Worm (Caenorhabditis elegans): Measurements from ENCODE around the gene dlc-4.
A peak's percentile ranks its signal among the peaks of the same experiment; 100 is the strongest.

Gene dlc-4

DNA sequence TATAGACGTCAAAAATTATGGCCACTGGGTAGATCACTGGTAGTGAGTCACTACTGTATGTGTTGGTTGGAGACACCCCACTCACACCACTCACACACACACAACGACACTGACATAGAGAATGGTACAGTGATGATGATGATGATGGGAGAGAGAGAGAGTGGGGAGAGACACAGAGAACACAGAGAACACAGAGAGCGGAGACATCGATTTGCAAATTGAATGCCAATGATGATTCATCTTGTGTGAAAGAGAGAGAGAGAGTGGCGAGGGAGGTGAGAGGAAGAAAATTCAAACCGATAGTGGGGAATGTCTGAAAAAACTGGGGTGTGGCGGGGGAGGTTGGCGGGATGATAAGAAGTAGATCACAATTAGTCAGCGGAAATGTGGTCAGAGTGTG lies 46.9 kb downstream of the dlc-4 start:
- no peak for TF ChIP-seq unc-130 (tag; optimal IDR thresholded peaks at IDR 0.05)
- no peak for TF ChIP-seq lir-3 (tag; optimal IDR thresholded peaks at IDR 0.05; ENCODE audit: poor library complexity)
- TF ChIP-seq nhr-28 (tag; optimal IDR thresholded peaks at IDR 0.05) = no peak
- no peak for TF ChIP-seq elt-3 (tag; optimal IDR thresholded peaks at IDR 0.05)
- TF ChIP-seq zag-1 (tag; optimal IDR thresholded peaks at IDR 0.05) = no peak
- no peak for TF ChIP-seq sox-4 (tag; optimal IDR thresholded peaks at IDR 0.05)
- peak; percentile 65 for TF ChIP-seq nhr-71 (tag; optimal IDR thresholded peaks at IDR 0.05)
- TF ChIP-seq C04F5.9 (tag; optimal IDR thresholded peaks at IDR 0.05) = no peak
- TF ChIP-seq swsn-7 (tag; optimal IDR thresholded peaks at IDR 0.05) = peak; percentile 41
- no peak for TF ChIP-seq tlp-1 (tag; optimal IDR thresholded peaks at IDR 0.05)
- TF ChIP-seq mef-2 (tag; optimal IDR thresholded peaks at IDR 0.05) = no peak
- TF ChIP-seq nhr-47 (tag; optimal IDR thresholded peaks at IDR 0.05) = peak; percentile 29
- TF ChIP-seq efl-3 (GFP tag; optimal IDR thresholded peaks at IDR 0.05) = no peak
- TF ChIP-seq C16A3.4 (tag; optimal IDR thresholded peaks at IDR 0.05) = peak; percentile 15
- TF ChIP-seq snu-23 (GFP tag; optimal IDR thresholded peaks at IDR 0.05) = peak; percentile 70
- peak in 2 of 3 experiments; percentile 16 to 33 for TF ChIP-seq dpl-1 (GFP tag; optimal IDR thresholded peaks at IDR 0.05)
- TF ChIP-seq nhr-90 (tag; optimal IDR thresholded peaks at IDR 0.05; ENCODE audit: poor library complexity) = peak; percentile 61
- TF ChIP-seq grh-1 (GFP tag; IDR thresholded peaks at IDR 0.05) = no peak
- TF ChIP-seq ztf-4 (tag; optimal IDR thresholded peaks at IDR 0.05) = peak; percentile 14
- TF ChIP-seq xbp-1 (tag; optimal IDR thresholded peaks at IDR 0.05) = peak; percentile 28
- TF ChIP-seq aha-1 (tag; optimal IDR thresholded peaks at IDR 0.05) = no peak
- no peak for TF ChIP-seq elt-2 (tag; optimal IDR thresholded peaks at IDR 0.05)
- TF ChIP-seq vab-15 (tag; optimal IDR thresholded peaks at IDR 0.05) = no peak
- peak in 2 of 3 experiments; percentile 34 to 42 for TF ChIP-seq ceh-82 (tag; optimal IDR thresholded peaks at IDR 0.05)
- TF ChIP-seq unc-98 (GFP tag; IDR thresholded peaks at IDR 0.05) = no peak
- TF ChIP-seq mab-9 (GFP tag; IDR thresholded peaks at IDR 0.05) = no peak
- peak; percentile 75 for TF ChIP-seq lin-14 (GFP tag; optimal IDR thresholded peaks at IDR 0.05)
- no peak for TF ChIP-seq nhr-11 (tag; optimal IDR thresholded peaks at IDR 0.05)
- TF ChIP-seq blmp-1 (tag; optimal IDR thresholded peaks at IDR 0.05) = peak; percentile 43
- no peak for TF ChIP-seq sptf-1 (tag; optimal IDR thresholded peaks at IDR 0.05)
- TF ChIP-seq sup-37 (GFP tag; optimal IDR thresholded peaks at IDR 0.05) = no peak
- TF ChIP-seq F16B12.6 (tag; optimal IDR thresholded peaks at IDR 0.05) = no peak
- no peak for TF ChIP-seq zip-4 (GFP tag; optimal IDR thresholded peaks at IDR 0.05)
- TF ChIP-seq jun-1 (tag; optimal IDR thresholded peaks at IDR 0.05) = peak; percentile 86
- TF ChIP-seq ces-1 (GFP tag; optimal IDR thresholded peaks at IDR 0.05) = no peak
- TF ChIP-seq lsy-2 (tag; optimal IDR thresholded peaks at IDR 0.05) = peak; percentile 38 to 52
- TF ChIP-seq nhr-85 (tag) = peak; percentile 85
- no peak for TF ChIP-seq unc-62 (GFP tag; optimal IDR thresholded peaks at IDR 0.05)
- no peak for TF ChIP-seq fkh-8 (tag; optimal IDR thresholded peaks at IDR 0.05)
- peak; percentile 21 to 44 for TF ChIP-seq efl-1 (optimal IDR thresholded peaks at IDR 0.05)
- peak; percentile 26 to 78 for TF ChIP-seq efl-1 (GFP tag; optimal IDR thresholded peaks at IDR 0.05 in 1 of 2)
- TF ChIP-seq nhr-76 (tag; optimal IDR thresholded peaks at IDR 0.05) = no peak
- TF ChIP-seq nhr-84 (tag; optimal IDR thresholded peaks at IDR 0.05) = no peak
- peak; percentile 31 for TF ChIP-seq nhr-19 (GFP tag; conservative IDR thresholded peaks at IDR 0.05)
- peak in 1 of 2 experiments; percentile 66 for TF ChIP-seq lin-35 (GFP tag; optimal IDR thresholded peaks at IDR 0.05)
- no peak for TF ChIP-seq fkh-4 (tag; optimal IDR thresholded peaks at IDR 0.05; ENCODE audit: borderline replicate concordance)
- TF ChIP-seq nhr-12 (tag; optimal IDR thresholded peaks at IDR 0.05) = no peak
- TF ChIP-seq rnt-1 (tag; optimal IDR thresholded peaks at IDR 0.05) = peak; percentile 48
- TF ChIP-seq dsc-1 (tag; optimal IDR thresholded peaks at IDR 0.05) = no peak
- peak; percentile 11 for TF ChIP-seq ama-1 (optimal IDR thresholded peaks at IDR 0.05)
- no peak for TF ChIP-seq hlh-4 (tag; optimal IDR thresholded peaks at IDR 0.05)
- TF ChIP-seq unc-86 (tag; optimal IDR thresholded peaks at IDR 0.05) = no peak
- peak; percentile 52 for TF ChIP-seq nhr-20 (tag; optimal IDR thresholded peaks at IDR 0.05)
- TF ChIP-seq tbx-2 (tag; optimal IDR thresholded peaks at IDR 0.05) = peak; percentile 7
- no peak for TF ChIP-seq nhr-237 (tag; optimal IDR thresholded peaks at IDR 0.05)

Data from whole organism, L1 larva.